Fruit fly (Drosophila melanogaster): ENCODE results near the gene promL.

promL gene

DNA sequence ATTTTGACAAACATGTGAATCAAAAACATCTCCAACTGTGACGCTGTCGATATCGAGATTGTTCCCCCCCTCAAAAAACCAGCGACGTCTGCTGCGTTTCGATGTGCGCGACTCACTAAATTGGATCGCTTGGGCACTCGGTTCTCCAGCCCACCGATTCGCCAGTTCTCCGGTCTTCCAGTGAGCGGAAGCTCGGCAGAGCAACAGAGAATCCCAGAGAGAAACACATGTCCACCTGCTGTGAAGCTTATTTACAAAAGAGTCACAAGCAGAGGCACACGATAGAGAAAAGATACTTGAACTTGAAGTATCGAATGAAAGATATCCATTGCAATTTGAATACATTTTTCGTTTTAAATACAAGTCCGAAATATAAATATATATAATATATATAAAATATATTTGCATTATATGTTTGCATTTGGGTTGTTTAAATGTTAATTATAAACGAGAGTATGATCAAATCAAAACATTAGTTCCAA is 6.6 kb upstream of the promL start:
- no peak for TF ChIP-seq pan (optimal IDR thresholded peaks at IDR 0.05)
- peak; percentile 16 for TF ChIP-seq br (GFP tag; optimal IDR thresholded peaks at IDR 0.05)
- no peak for TF ChIP-seq N (GFP tag; optimal IDR thresholded peaks at IDR 0.05)
- TF ChIP-seq h (GFP tag; optimal IDR thresholded peaks at IDR 0.05): peak; percentile 38
- TF ChIP-seq CG32264 (GFP tag; optimal IDR thresholded peaks at IDR 0.05): peak; percentile 20
- peak; percentile 78 for TF ChIP-seq Hr83 (GFP tag; optimal IDR thresholded peaks at IDR 0.05; ENCODE audit: poor library complexity, severe bottlenecking)
- TF ChIP-seq Dif (GFP tag; optimal IDR thresholded peaks at IDR 0.05; ENCODE audit: partially characterized antibody): peak; percentile 44
- peak; percentile 1 for TF ChIP-seq OdsH (GFP tag; optimal IDR thresholded peaks at IDR 0.05)
- peak; percentile 4 for TF ChIP-seq rgr (GFP tag; optimal IDR thresholded peaks at IDR 0.05)
- peak; percentile 0 to 71 for TF ChIP-seq dl (GFP tag; optimal IDR thresholded peaks at IDR 0.05; ENCODE audit: insufficient read depth in 1 of 2, partially characterized antibody in 2 of 2)

DNA sequence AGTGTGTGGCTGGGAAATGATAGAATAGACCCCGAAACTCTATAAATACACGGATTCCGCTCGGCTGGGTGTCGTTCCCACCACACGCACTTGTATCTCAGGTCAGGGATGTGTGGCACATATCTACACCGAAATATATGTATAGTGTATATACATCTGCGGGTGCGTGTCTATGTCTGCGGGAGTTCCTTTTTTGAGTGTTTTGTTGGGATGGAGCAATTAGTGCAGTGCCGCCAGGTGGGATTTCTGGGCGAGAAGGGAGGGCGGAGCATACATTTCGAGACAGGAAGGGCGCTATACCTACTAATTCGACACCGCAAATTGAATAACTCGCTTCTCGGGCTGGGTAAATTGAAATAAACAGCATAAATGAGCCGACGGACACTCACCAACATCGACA is 1.0 kb downstream of the promL start:
- TF ChIP-seq Jra (GFP tag; optimal IDR thresholded peaks at IDR 0.05) (no peak), CG9705 (GFP tag; optimal IDR thresholded peaks at IDR 0.05) (no peak), woc (GFP tag; optimal IDR thresholded peaks at IDR 0.05) (no peak), Dif (GFP tag; optimal IDR thresholded peaks at IDR 0.05; ENCODE audit: partially characterized antibody) (no peak), Mio (GFP tag; optimal IDR thresholded peaks at IDR 0.05) (no peak), psq (GFP tag; optimal IDR thresholded peaks at IDR 0.05) (no peak), Dfd (GFP tag; optimal IDR thresholded peaks at IDR 0.05) (no peak), OdsH (GFP tag; optimal IDR thresholded peaks at IDR 0.05) (no peak), usp (GFP tag; optimal IDR thresholded peaks at IDR 0.05) (no peak), lola (GFP tag; optimal IDR thresholded peaks at IDR 0.05) (no peak), Hr83 (GFP tag; optimal IDR thresholded peaks at IDR 0.05; ENCODE audit: poor library complexity, severe bottlenecking) (no peak), HLH106 (tag; optimal IDR thresholded peaks at IDR 0.05) (no peak)

DNA sequence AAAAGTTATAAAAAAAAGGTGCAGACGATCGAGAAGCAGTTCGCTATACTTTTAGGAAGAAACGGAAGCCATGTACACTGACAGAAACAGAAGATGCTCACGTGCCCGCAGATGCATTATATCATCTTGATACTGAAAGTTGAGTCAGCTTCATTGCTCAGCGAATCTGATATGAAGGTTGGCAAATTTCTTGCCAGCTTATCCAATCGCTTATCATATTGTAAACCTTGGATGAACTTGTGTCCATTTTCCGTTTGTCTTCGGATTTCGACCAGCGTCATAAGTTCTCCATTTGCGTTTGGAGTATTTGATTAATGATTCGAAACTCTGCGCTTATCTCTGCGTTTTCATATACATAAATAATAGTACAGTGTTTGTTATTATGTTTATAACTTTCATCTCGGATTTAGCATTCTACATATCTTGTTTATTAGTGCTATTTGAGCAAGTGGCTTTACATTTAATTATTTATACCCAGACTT is 1.8 kb downstream of the promL start:
- TF ChIP-seq OdsH (GFP tag; optimal IDR thresholded peaks at IDR 0.05): no peak
- no peak for TF ChIP-seq Dfd (GFP tag; optimal IDR thresholded peaks at IDR 0.05)
- peak; percentile 25 for TF ChIP-seq psq (GFP tag; optimal IDR thresholded peaks at IDR 0.05)
- TF ChIP-seq ey (GFP tag; optimal IDR thresholded peaks at IDR 0.05): peak; percentile 5
- TF ChIP-seq Hr83 (GFP tag; optimal IDR thresholded peaks at IDR 0.05; ENCODE audit: poor library complexity, severe bottlenecking): no peak

DNA sequence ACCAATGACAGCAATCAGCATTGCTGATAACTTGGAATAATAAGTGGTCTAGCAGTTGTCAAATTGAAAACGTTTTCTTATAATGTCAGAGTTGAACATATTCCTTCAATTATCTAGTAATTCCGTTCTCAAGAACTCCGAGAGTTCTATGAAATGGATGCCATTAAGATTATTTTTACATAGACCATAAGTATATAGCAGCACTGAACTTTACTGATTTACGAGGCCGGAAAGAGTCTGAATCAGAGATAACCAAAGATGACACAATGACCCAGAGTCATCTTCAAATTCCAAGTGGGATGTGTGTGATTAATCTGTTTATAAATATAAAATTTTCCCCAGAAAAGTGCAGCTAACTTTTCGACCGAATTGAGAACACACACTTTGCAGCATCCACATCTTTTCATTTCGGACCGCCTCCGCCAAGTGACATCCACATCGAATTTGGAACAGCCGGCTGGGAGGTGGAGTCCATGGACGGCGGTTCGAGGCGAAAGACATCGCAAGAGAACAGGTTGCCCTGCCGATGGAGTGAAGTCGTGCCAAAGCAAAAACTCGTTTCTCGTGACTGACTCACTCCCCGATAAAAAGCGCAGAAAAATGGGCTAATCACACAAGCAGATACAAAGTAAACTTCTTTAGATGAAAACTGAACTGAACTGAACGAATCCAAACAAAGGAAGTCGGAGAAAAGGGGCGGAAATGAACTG is 2.4 kb downstream of the promL start:
- TF ChIP-seq woc (GFP tag; optimal IDR thresholded peaks at IDR 0.05) (peak; percentile 7), rgr (GFP tag; optimal IDR thresholded peaks at IDR 0.05) (no peak), Jra (GFP tag; optimal IDR thresholded peaks at IDR 0.05) (no peak), Vsx2 (GFP tag; optimal IDR thresholded peaks at IDR 0.05; ENCODE audit: partially characterized antibody) (peak; percentile 62), Abd-B (GFP tag; optimal IDR thresholded peaks at IDR 0.05) (no peak), fru (GFP tag; optimal IDR thresholded peaks at IDR 0.05) (no peak), pan (optimal IDR thresholded peaks at IDR 0.05) (no peak), CG32264 (GFP tag; optimal IDR thresholded peaks at IDR 0.05) (no peak)

DNA sequence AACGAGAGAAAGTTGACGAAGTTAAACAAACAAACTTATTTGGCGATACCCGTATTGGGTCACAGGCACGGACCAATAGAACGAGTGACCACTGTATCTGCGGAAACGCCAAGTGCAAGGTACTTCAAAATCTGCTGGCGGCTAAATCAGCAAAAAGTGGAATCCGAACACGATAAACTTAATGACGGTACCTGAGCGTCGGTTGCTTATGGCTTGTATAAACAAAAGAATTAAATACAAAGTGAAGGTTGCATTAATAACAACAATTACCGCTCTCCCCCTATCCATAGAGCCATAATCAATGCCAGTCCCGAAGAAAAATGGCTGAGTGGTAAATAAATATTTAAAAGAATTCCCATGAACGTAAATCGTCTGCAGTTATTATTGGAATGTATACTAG is 3.0 kb downstream of the promL start:
- TF ChIP-seq h (GFP tag; optimal IDR thresholded peaks at IDR 0.05) (peak; percentile 4), woc (GFP tag; optimal IDR thresholded peaks at IDR 0.05) (no peak), pan (optimal IDR thresholded peaks at IDR 0.05) (no peak), Abd-B (GFP tag; optimal IDR thresholded peaks at IDR 0.05) (no peak), ey (GFP tag; optimal IDR thresholded peaks at IDR 0.05) (no peak), CG9705 (GFP tag; optimal IDR thresholded peaks at IDR 0.05) (no peak), Rel (GFP tag; optimal IDR thresholded peaks at IDR 0.05) (no peak), Rel (tag; optimal IDR thresholded peaks at IDR 0.05) (peak; percentile 1), dl (GFP tag; optimal IDR thresholded peaks at IDR 0.05; ENCODE audit: insufficient read depth in 1 of 2, partially characterized antibody in 2 of 2) (no peak), Dif (GFP tag; optimal IDR thresholded peaks at IDR 0.05; ENCODE audit: partially characterized antibody) (no peak), foxo (GFP tag; optimal IDR thresholded peaks at IDR 0.05) (peak in 1 of 2 experiments; percentile 27), Hr78 (GFP tag; optimal IDR thresholded peaks at IDR 0.05) (no peak)

Measured in whole organism, wandering third instar larva.